Fruit fly (Drosophila melanogaster): ENCODE results near the gene CG15255.
"Not testable (repeated sequence)": the region's sequence is repeated elsewhere in the genome, so short reads cannot be mapped to it uniquely, and the experiment has no call there.

CG15255 gene

DNA sequence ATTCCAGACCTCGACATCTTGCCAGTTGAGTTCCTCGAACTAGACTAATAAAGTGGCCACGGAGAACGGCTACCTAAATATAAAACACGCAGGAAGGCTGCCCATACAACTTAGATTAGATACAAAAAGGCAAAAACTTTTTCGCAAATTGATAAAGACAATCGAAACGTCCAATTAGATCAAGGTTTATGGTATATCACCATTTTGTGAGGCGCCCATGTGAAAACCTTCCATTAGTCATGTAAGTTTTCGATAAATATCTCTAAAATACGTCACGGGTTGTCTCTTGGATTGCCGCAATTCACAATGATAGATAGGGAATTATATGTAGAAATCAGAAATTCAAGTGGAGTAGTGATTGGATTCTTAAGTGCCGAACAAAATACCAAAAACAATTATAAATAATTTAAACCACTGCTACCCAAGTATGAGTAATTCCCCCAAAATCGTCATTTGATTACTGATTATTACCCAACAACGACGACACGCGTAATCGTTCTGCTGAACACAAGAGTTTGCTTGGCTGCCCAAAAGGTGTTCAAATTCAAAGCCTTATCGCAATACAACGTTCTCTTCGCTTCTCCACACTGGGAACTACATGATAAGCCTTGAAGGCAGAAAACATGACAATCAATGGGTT is at the start of gene CG15255:
Gene CG15255, minus strand, starts transcription at position 51 of the 640 bp plus-strand sequence.
- TF ChIP-seq kay (GFP tag; ENCODE audit: borderline replicate concordance) (peak; percentile 82), CG12768 (GFP tag; optimal IDR thresholded peaks at IDR 0.05) (no peak)

DNA sequence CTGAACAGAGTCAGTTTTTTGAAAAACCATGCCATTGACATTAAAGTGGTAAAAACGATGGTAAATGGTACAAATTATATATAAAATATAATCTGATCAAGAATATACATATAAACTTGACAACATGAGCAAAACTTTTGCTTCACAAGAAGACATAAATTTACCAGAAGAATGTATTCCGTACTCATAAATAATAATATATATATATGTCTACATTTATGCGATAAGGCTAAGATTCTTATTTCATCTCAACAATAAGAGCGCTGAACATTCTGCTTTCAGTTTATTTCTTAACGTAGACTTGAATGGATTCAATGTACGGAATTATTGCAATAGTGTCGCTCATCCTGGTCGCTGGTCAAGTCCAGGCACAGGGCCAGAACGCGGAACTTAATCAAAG is 49.2 kb upstream of the CG15255 start, which contains the start of gene CG18477:
Gene CG18477, plus strand, starts transcription at position 301 of the 400 bp plus-strand sequence.
- not testable (repeated sequence) for TF ChIP-seq CG33017 (tag; optimal IDR thresholded peaks at IDR 0.05); Clk (GFP tag; optimal IDR thresholded peaks at IDR 0.05); bab1 (GFP tag; optimal IDR thresholded peaks at IDR 0.05)

DNA sequence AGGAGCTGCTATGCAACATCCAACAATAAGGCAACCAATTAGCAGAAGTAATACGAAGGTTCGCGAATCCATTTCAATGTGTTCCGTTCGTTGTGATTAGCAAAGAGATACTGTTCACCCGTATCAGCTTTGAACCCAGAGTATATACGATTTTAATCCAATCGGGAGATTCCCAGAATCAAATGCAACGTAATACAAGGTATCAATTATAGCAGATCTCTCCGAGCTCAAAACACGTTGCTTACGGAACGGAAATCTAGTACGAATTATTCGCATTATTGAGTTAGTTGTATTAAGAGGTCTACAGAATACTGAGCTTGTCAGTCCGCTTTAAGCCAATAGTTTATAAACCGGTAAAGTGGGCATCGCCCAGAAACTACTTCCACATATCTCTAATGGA is 47.9 kb upstream of the CG15255 start, which contains the start of gene CG44141:
Gene CG44141, minus strand, starts transcription at position 101 of the 400 bp plus-strand sequence.
- not testable (repeated sequence) for TF ChIP-seq CG5204 (GFP tag; optimal IDR thresholded peaks at IDR 0.05); Mnt (GFP tag; optimal IDR thresholded peaks at IDR 0.05); CG7101 (tag; optimal IDR thresholded peaks at IDR 0.05)

DNA sequence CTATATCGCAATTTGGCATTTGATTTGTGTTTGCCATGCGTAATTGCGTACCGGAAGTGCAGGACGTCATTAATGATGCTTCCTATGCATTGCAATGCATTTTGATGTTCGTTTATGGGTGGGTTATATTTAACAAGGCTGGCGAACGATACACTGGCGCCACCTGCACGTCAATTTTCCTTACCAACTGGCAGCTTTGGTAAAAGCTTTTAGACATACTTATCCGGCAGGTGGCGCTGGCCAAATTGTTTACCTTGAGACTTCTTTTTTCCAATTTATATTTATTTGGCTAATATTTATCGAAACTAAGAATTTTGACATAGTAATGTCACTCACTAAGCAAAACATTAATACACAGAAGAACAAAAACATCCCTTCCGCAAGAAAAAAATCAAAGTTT is 32.3 kb upstream of the CG15255 start:
- TF ChIP-seq Hr96 (GFP tag; optimal IDR thresholded peaks at IDR 0.05) = peak; percentile 22
- no peak for TF ChIP-seq Clk (GFP tag; optimal IDR thresholded peaks at IDR 0.05)
- peak; percentile 16 for TF ChIP-seq toe (GFP tag; optimal IDR thresholded peaks at IDR 0.05)

DNA sequence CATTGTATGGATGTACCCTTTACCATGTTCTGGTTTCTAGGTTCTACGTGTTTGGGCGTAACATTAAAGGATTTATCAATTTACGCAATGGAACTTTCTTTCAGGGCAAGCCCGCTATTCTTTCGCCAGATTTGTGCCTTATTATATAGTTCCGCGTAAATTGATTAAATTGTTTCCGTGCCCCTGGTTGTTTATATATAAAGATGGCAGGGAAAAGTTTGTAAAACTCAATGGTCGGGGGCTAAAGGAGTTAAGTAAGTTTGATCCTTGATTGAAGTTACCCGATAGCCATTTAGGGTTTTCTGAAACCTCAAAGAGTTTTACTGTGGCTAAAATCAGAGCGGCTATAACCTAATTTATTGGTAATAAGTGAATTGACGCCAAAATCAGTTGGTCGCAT is 30.1 kb upstream of the CG15255 start:
- TF ChIP-seq toe (GFP tag; optimal IDR thresholded peaks at IDR 0.05) (no peak), CG5204 (GFP tag; optimal IDR thresholded peaks at IDR 0.05) (no peak), pad (GFP tag; optimal IDR thresholded peaks at IDR 0.05) (no peak), Clk (GFP tag; optimal IDR thresholded peaks at IDR 0.05) (no peak), bab1 (GFP tag; optimal IDR thresholded peaks at IDR 0.05) (no peak), kay (GFP tag; ENCODE audit: borderline replicate concordance) (no peak), CG7045 (GFP tag; optimal IDR thresholded peaks at IDR 0.05) (no peak)

DNA sequence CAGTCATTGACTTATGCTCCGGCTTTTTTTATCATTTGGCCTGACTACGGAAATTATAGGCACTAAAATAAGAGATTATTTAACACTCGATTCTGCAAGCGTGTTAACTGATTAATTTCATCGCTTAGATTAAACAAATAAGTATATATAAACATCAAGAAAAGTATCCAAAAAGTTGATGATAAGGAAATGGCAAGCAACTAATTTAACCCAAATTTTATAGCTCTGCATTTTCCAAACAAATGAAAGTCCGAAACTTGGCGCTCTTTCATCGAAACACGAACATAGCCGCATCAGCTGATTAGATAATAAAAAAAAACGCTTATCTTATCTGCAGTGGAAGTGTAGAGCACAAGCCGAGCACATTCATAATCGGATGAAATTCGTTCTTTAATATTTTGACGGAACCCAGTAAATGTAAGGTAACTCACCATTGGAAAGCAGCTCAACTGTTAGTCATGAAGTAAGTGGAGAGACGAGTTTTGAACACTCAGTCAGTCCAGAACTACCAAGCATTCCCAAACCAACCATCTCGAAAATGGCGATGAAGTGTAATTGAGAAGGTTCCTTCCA is 18.2 kb upstream of the CG15255 start, which contains the start of gene CG18480:
Gene CG18480, plus strand, starts transcription at position 407 of the 573 bp plus-strand sequence.
- TF ChIP-seq cnc (optimal IDR thresholded peaks at IDR 0.05) = no peak
- peak; percentile 97 for TF ChIP-seq kay (GFP tag; ENCODE audit: borderline replicate concordance)
- no peak for TF ChIP-seq Clk (GFP tag; optimal IDR thresholded peaks at IDR 0.05)
- TF ChIP-seq Hr96 (GFP tag; optimal IDR thresholded peaks at IDR 0.05) = peak; percentile 65
- no peak for TF ChIP-seq cic (GFP tag; optimal IDR thresholded peaks at IDR 0.05)
- TF ChIP-seq bab1 (GFP tag; optimal IDR thresholded peaks at IDR 0.05) = no peak
- peak; percentile 48 for TF ChIP-seq CG11617 (GFP tag; optimal IDR thresholded peaks at IDR 0.05)
- TF ChIP-seq CG5204 (GFP tag; optimal IDR thresholded peaks at IDR 0.05) = peak; percentile 49
- TF ChIP-seq CG7101 (tag; optimal IDR thresholded peaks at IDR 0.05) = peak; percentile 74
- no peak for TF ChIP-seq pad (GFP tag; optimal IDR thresholded peaks at IDR 0.05)
- TF ChIP-seq Mnt (GFP tag; optimal IDR thresholded peaks at IDR 0.05) = peak; percentile 70
- peak; percentile 22 for TF ChIP-seq CG14711 (tag; optimal IDR thresholded peaks at IDR 0.05)
- peak; percentile 50 for TF ChIP-seq CG33017 (tag; optimal IDR thresholded peaks at IDR 0.05)
- TF ChIP-seq CG1620 (GFP tag; optimal IDR thresholded peaks at IDR 0.05) = peak; percentile 16
- no peak for TF ChIP-seq ovo (GFP tag; optimal IDR thresholded peaks at IDR 0.05)
- no peak for TF ChIP-seq Crg-1 (GFP tag; optimal IDR thresholded peaks at IDR 0.05)
- TF ChIP-seq CG12768 (GFP tag; optimal IDR thresholded peaks at IDR 0.05) = peak; percentile 52
- peak; percentile 67 for TF ChIP-seq toe (GFP tag; optimal IDR thresholded peaks at IDR 0.05)
- no peak for TF ChIP-seq tj (GFP tag; optimal IDR thresholded peaks at IDR 0.05)
- TF ChIP-seq CG7045 (GFP tag; optimal IDR thresholded peaks at IDR 0.05) = peak; percentile 46

DNA sequence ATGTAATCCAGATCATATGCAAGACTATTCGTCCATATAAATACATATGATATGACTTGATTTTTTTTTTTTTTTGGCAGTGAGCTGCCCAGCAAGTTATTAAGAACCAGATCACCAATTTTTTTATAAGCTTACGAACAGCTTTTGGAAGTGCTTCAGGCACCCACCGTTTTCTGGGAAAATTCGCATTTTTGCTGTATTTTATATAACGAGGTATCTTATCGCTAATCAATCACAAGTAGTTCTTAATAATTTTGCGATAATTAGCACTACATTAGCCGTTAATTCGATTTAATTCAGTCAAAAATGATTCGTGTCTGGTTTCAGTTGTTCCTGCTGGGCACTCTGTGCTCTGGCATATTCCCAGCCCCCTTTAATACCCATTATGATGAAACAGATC is 16.9 kb upstream of the CG15255 start, which contains the start of gene CG7631:
Gene CG7631, plus strand, starts transcription at position 301 of the 400 bp plus-strand sequence.
- TF ChIP-seq Crg-1 (GFP tag; optimal IDR thresholded peaks at IDR 0.05) (no peak), CG5204 (GFP tag; optimal IDR thresholded peaks at IDR 0.05) (no peak), CG7045 (GFP tag; optimal IDR thresholded peaks at IDR 0.05) (no peak), bab1 (GFP tag; optimal IDR thresholded peaks at IDR 0.05) (no peak), CG33017 (tag; optimal IDR thresholded peaks at IDR 0.05) (no peak), Hr96 (GFP tag; optimal IDR thresholded peaks at IDR 0.05) (no peak), kay (GFP tag; ENCODE audit: borderline replicate concordance) (no peak), toe (GFP tag; optimal IDR thresholded peaks at IDR 0.05) (no peak), CG1620 (GFP tag; optimal IDR thresholded peaks at IDR 0.05) (no peak), CG11617 (GFP tag; optimal IDR thresholded peaks at IDR 0.05) (no peak), tj (GFP tag; optimal IDR thresholded peaks at IDR 0.05) (no peak), CG12768 (GFP tag; optimal IDR thresholded peaks at IDR 0.05) (no peak), CG14711 (tag; optimal IDR thresholded peaks at IDR 0.05) (no peak), cic (GFP tag; optimal IDR thresholded peaks at IDR 0.05) (no peak), cnc (optimal IDR thresholded peaks at IDR 0.05) (no peak), pad (GFP tag; optimal IDR thresholded peaks at IDR 0.05) (no peak)

Data from whole organism, adult.